Fruit fly (Drosophila melanogaster): ENCODE data around the gene CG15602.

Gene CG15602

DNA sequence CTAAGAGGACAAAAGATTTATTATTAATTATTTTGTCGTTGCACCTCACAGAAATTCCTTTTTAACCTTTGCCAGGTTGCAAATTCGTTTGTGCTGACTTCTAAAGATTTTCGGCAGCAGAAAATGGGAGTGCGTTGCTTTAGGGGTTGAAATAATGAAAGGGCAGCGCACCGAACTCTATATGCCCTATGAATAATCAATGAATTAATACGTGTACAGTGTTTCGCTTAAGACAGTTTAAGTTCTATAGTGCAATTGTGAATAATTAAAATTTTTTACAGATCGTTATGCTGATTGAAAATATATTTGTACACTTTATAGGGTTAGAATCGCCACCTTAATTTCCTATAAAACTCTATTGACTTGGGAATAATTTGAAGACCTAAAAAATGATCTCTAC is 16.9 kb downstream of the CG15602 start:
- no peak for TF ChIP-seq CTCF (optimal IDR thresholded peaks at IDR 0.05)

DNA sequence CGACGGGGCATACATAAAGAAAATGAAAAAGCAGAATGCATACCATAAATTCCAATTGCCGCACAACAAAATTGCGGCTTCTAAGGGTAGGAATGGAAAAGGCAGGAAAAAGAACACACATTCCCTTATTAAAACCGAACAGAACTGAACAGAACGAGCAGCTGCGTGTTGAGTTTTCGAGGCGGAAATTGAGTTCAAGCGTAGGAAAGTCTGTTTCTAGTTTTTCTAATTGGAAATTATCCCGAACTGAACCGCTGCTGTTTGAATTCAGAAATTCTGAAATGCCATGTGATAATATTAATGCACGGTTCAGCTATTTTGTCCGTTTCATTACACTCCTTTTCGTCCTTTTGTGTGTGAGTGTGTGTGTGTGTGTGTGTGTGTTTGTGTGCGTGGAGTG is 17.7 kb downstream of the CG15602 start:
- TF ChIP-seq CTCF (optimal IDR thresholded peaks at IDR 0.05) = no peak
- TF ChIP-seq CG8478 (optimal IDR thresholded peaks at IDR 0.05) = no peak

DNA sequence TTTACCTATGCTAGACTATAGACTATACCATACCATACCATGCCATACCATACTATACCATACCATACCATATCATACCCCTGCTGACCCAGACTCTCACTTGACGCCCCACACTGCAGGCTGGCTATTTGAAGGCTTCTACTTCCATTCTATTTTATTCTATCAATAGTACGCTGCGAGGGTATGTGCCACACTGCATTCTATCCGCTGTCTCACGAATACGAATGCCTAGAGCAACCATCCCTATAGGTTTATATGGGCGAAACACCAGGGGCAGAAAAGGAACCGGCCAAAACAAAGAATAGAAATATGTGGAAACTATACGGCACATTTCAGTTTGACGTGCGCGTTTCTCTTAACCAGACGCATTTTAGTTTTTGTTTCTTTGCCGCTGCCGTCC is 18.6 kb downstream of the CG15602 start:
- TF ChIP-seq CG8478 (optimal IDR thresholded peaks at IDR 0.05) (no peak), CTCF (optimal IDR thresholded peaks at IDR 0.05) (no peak)

DNA sequence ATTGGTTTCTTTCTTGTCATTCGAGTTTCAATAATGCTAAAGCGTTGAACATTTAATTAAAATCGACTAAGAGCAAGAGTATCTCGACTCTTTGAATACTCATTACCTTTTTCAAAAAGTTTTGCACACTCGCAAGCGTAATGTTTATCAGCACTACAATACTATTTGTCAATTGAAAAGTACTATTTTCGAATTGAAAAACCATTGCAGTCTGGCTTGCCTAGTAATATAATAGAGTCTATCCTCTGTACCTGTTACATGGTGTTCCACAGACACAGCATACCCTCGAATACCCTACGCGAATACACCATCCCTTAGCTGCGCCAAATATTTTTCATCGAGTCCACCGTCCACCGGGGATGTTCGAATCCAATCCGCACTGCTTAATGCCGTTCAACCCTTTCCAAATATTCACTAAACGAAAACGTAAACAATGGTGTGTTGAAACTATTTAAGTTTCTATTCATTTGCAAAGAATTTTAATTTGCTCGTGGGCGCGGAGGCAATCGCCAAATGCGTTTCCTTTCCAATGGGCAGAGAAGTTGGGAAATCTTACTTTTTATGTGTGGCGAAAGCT is 19.5 kb downstream of the CG15602 start:
- TF ChIP-seq CTCF (optimal IDR thresholded peaks at IDR 0.05) (no peak), CG8478 (optimal IDR thresholded peaks at IDR 0.05) (no peak)

DNA sequence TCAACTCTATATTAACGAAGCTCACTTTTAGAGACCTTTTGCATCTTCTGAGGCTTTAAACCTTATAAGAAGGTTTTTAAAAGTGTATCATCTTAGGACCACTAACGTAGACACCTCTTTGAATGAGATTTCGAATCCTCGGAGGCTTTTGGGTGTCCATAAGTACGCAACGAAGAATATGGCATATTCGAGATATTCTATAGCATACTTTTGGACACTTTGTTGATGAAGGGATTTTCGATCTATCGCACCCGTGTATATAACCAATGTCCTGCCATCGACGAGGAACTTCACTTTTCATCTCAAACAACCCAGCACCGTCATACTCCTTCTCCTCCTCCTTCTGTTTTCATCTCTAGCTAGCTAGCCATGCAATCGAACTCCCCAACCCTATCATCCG is 23.1 kb downstream of the CG15602 start:
- TF ChIP-seq CTCF (optimal IDR thresholded peaks at IDR 0.05) = no peak
- TF ChIP-seq CG8478 (optimal IDR thresholded peaks at IDR 0.05) = no peak

DNA sequence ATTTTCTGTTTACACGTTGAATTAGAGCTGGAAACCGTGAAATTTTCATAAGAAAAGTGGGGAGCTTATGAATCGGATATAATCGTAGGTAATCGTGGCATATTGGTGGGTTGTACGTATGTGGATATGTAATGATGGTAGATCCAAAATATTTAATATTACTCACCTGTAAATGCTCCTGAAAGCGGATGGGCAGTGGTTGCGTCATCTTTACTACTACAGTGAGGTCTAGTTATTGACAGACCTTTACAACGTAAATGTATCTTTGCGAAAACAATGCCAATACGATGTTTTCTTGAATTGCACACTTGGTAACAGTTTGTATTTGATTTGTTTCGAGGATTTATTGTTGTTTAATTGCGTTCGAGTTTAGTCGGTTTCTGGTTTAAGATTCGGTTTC is 34.7 kb downstream of the CG15602 start:
- TF ChIP-seq CTCF (optimal IDR thresholded peaks at IDR 0.05) = no peak
- TF ChIP-seq CG8478 (optimal IDR thresholded peaks at IDR 0.05) = no peak

DNA sequence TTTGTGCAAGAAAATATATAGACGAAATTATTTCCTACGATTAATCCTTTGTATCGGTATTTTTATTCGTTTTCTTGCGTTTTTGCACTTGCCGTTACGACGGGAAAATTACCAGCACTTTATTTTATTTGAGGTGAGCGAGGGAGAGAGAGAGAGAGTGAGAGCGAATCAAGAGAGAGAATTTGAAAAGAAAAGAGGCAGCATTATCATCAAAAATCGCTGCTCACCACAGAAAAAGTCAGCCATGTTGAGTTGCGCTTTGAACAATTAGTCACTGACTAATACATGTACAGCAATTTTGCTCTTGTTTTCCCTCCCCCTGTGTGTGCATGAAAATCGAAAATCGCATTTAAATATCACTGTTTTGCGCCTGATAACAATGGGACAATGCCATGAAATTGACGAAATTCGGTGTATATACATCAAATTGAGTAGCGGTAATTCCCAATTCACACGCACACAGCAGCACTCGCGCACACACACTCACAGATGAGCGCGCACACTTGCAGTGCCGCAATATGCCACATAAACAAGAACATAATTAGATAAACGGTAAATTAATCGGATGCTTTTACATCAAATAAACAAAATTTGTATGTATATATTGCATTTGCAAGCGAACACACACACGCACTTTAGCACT is 35.5 kb downstream of the CG15602 start:
- TF ChIP-seq CG8478 (optimal IDR thresholded peaks at IDR 0.05) = no peak
- no peak for TF ChIP-seq CTCF (optimal IDR thresholded peaks at IDR 0.05)

DNA sequence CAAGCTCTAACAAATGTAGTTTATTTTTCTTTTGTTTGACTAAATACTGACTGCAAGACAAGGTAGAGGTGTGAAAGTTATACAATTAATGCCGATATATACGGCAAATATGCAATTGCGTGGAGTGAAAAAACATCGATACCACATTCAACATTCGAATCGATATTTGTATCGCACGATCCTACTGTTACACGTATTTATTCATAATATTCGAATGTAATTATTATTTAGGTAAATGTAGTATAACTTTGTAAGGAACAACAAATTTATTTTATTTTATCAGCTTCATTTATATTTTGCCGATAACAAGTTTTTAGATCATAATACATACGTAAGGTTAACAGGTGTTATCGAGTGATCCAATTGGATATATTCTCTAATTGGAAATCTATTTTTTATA is 36.2 kb downstream of the CG15602 start, which contains the start of gene Chc:
Chc (minus strand) TSS at position 98 of the 400 bp plus-strand sequence.
- TF ChIP-seq CG8478 (optimal IDR thresholded peaks at IDR 0.05) = no peak
- no peak for TF ChIP-seq CTCF (optimal IDR thresholded peaks at IDR 0.05)

DNA sequence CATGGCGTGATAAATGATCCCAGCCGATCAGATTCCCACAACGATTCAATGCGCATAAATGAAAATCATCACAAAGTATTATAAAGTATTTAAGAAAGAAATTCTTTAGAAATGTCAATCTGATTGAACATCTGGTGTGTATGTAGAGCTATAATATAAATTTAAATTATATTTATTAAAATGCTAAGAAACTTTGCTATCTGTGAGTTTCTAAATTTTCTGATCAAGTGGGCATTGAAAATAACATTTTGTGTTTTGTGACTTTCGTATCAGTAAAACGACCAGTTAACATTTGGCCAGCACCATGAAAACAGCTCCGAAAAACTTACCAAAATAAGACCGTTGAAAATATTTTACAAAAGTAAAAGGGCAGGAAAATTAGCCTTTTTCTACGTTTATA is 38.3 kb downstream of the CG15602 start, which contains the start of gene CG8565:
CG8565 (plus strand) TSS at position 301 of the 400 bp plus-strand sequence.
- no peak for TF ChIP-seq CTCF (optimal IDR thresholded peaks at IDR 0.05)
- TF ChIP-seq CG8478 (optimal IDR thresholded peaks at IDR 0.05) = no peak

DNA sequence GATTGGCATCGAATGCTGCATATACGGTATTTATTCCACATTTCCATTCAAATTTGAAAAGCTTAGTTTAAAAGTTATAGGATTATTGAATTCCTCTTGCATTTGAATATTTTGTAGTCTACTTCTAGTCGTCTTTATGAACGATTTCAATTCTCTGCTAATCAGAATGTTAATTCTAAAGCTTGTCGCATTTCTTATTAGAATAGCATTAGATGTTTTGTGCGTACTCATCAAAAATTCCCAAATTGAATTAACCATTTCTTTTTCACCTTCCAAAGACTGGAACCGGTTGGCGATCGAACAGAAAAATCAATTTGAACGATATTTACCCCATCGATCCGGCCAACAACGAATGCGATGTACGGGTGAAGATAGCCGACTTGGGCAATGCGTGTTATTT is 40.8 kb downstream of the CG15602 start:
- TF ChIP-seq CG8478 (optimal IDR thresholded peaks at IDR 0.05) (no peak), CTCF (optimal IDR thresholded peaks at IDR 0.05) (peak in 1 of 2 experiments; percentile 10)

DNA sequence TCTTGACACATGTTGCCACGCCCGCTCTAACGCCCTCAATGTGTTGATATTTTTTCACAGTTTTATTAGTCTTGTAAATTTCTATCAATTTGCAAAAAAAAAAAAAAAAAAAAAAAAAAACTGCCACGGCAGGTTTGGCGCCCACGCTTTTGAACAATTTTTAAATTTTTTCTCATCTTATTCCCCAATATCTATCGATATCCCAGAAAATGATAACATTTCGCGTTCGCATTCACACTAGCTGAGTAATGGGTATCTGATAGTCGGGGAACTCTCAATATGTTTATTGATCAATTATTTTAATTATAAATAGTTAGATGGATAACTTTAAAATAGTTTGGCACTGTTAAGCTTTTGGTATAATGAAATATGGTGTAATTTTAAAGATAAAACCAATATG is 42.1 kb downstream of the CG15602 start:
- TF ChIP-seq CTCF (optimal IDR thresholded peaks at IDR 0.05) (no peak), CG8478 (optimal IDR thresholded peaks at IDR 0.05) (no peak)

DNA sequence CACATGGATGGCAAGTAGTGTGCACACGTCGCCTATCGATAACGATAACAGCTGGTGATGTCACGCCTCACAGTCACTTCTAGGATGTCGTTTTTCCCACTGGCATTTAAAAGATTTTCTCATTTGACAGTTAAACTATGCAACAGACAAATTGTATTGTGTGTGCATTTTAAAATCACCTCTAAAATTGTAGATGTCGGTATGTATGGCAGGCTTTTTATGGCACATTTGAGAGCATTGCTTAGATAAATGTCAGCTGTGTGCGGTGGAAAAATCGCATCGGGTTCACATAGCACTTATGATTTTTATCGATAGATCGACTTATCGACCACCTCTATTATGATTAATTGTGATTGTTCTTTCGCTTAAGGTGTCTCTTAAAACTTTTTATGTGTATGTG is 44.9 kb downstream of the CG15602 start, which contains the start of the genes ArgRS and CG8578:
ArgRS (minus strand) TSS at position 7 of the 400 bp plus-strand sequence.
CG8578 (plus strand) TSS at position 338 of the 400 bp plus-strand sequence.
- no peak for TF ChIP-seq CTCF (optimal IDR thresholded peaks at IDR 0.05)
- no peak for TF ChIP-seq CG8478 (optimal IDR thresholded peaks at IDR 0.05)

DNA sequence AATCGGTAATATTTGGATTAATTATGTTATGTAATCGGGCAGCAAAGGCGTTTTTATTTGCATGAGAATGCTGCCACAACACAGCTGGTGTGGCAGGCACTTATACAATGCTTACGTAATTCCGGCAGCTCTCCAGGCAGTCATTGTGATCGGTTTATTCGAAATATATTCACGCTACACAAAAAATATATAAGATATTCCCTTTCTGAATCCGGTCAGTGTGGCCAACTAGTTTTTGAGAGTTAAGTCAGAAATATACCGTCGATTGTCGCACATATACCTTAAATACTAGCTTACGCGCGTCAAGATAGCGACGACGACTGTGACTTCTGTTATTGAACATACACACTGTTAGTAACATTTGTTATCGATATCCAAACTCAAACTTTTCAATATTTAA is 49.8 kb downstream of the CG15602 start, which contains the start of gene sun:
sun (minus strand) TSS at position 238 of the 400 bp plus-strand sequence.
- TF ChIP-seq CTCF (optimal IDR thresholded peaks at IDR 0.05) (no peak), CG8478 (optimal IDR thresholded peaks at IDR 0.05) (no peak)

Measured in S2 (cell line).